Worm (Caenorhabditis elegans): ENCODE data around the gene noca-1.

noca-1 gene

DNA sequence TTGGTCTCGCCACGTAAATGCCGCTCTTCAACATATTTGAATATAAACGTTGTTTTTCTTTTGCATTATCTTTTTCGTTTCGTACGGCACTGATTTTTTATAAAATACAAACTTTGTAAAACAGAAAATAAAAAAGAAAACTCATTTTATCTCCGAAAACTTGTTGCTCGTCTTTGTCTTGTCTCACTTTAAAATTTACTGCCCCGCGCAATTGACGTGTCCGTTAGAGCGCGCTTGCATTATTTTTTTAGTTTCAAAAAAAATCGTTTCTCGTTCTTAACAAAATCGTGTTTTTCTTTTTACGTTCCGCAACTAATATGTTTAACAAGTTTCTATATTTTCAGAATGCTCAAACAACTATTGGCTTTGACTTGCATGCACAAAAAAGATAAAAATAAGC, at the start of gene noca-1:
Gene noca-1, plus strand, starts transcription at position 345 of the 400 bp plus-strand sequence.
- TF ChIP-seq mdl-1 (tag; optimal IDR thresholded peaks at IDR 0.05) (no peak), nhr-21 (tag; optimal IDR thresholded peaks at IDR 0.05) (no peak), peb-1 (tag; optimal IDR thresholded peaks at IDR 0.05) (no peak), nhr-23 (tag; optimal IDR thresholded peaks at IDR 0.05) (no peak), nhr-11 (tag; optimal IDR thresholded peaks at IDR 0.05) (no peak), elt-1 (tag; optimal IDR thresholded peaks at IDR 0.05) (no peak), ztf-4 (tag; optimal IDR thresholded peaks at IDR 0.05) (no peak), unc-55 (GFP tag; optimal IDR thresholded peaks at IDR 0.05) (no peak), lin-39 (tag; optimal IDR thresholded peaks at IDR 0.05) (no peak), F13H6.1 (tag; optimal IDR thresholded peaks at IDR 0.05) (no peak), R02D3.7 (tag; optimal IDR thresholded peaks at IDR 0.05) (no peak), gmeb-1 (tag; optimal IDR thresholded peaks at IDR 0.05) (no peak), unc-39 (tag; optimal IDR thresholded peaks at IDR 0.05) (no peak), Y55F3AM.14 (GFP tag; optimal IDR thresholded peaks at IDR 0.05) (no peak), zag-1 (tag; optimal IDR thresholded peaks at IDR 0.05) (no peak)

DNA sequence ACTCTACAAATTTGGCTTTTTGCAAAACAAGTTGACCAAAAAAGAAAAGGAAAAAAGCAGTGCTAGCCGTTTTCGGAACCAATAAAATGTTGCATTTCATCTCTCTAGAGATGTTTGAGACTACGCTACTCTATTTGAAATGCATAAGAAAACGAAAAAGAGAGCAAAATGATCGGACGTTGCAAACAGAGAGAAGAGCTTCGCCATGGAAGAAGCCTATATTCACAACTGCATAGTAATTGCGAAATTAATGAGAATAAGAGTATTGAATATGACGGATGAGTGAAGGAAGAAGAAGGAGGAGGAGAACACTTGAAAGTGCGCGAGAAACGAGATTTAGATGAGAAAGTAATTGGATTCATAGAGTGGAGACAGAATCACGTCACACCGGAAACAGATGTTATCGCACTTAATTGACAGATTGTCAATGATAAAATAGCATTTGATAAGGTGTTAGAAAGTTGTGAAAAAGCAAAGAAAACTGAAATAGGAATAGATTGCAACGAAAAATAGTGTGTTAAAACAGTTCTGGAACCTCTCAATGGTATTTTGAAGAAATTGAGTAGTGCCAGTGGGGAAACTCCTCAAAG, 46.8 kb upstream of the noca-1 start:
- TF ChIP-seq fos-1 (tag; optimal IDR thresholded peaks at IDR 0.05) (peak; percentile 3), unc-55 (GFP tag; optimal IDR thresholded peaks at IDR 0.05) (peak; percentile 67), gmeb-1 (tag; optimal IDR thresholded peaks at IDR 0.05) (no peak)

DNA sequence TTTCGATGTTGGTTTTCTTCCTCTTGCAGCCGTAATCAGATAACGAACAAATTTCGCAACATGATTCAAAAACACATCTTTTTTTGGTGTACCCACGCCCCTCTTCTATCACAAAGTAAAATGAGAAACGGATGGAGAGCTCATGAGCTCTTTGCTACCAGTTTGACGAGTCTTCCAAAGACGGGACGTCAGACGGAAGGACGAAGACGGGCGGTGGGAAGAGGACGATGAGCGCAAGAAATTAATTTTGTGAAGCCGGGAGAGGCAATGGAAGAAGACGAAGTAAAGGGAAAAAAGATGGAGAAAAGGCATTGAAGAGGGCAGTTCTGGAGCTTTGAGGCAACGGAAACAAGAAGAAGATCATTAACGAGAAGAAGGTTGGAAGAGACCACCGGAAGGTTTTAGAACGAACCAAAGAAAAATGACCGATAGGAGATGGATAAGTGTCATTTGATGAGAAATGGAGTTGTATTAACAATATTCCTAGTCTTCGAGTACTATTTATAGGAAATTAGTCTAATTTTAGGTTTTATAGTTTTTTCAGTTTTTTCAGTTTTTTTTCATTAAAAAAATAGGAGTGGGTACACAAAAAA, 41.0 kb upstream of the noca-1 start:
- TF ChIP-seq dmd-4 (tag; optimal IDR thresholded peaks at IDR 0.05) (no peak), nhr-12 (tag; optimal IDR thresholded peaks at IDR 0.05) (no peak), C34F6.9 (tag; optimal IDR thresholded peaks at IDR 0.05) (peak; percentile 14), lin-13 (GFP tag; optimal IDR thresholded peaks at IDR 0.05) (no peak), Y55F3AM.14 (GFP tag; optimal IDR thresholded peaks at IDR 0.05) (peak; percentile 30), zag-1 (tag; optimal IDR thresholded peaks at IDR 0.05) (peak; percentile 62), unc-55 (GFP tag; optimal IDR thresholded peaks at IDR 0.05) (peak; percentile 47)

DNA sequence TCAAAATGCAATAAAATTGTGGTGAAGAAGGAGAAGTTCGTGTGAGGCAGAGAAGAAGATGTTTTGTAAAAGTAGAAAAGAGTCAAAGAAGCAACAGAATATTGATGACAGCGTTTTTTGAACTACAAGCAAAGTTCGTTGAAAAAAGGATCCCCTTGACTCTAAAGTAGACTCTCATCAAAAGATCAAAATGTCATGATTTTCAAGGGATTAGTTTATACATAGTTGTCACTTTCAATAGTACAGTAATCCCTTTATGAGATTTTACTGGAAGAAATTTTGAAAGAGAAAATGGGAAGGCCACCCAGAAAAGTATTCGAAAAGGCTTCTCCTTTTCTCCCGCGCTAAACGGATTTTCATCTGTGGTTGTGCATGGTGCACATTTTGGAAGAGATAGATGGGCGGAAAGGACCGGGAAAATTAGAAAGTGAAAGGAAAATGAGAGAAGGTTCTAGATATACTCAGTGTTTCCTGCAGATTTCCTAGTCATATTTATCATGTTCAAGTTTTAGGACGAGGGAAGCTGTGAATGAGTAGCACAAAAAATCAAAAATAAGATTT, 39.7 kb upstream of the noca-1 start:
- no peak for TF ChIP-seq F13H6.1 (tag; optimal IDR thresholded peaks at IDR 0.05)
- TF ChIP-seq zag-1 (tag; optimal IDR thresholded peaks at IDR 0.05), result peak; percentile 45
- TF ChIP-seq gmeb-1 (tag; optimal IDR thresholded peaks at IDR 0.05), result no peak
- TF ChIP-seq mab-5 (tag; optimal IDR thresholded peaks at IDR 0.05), result peak; percentile 51
- TF ChIP-seq unc-62 (GFP tag; optimal IDR thresholded peaks at IDR 0.05), result no peak
- no peak for TF ChIP-seq fos-1 (tag; optimal IDR thresholded peaks at IDR 0.05)
- TF ChIP-seq mdl-1 (tag; optimal IDR thresholded peaks at IDR 0.05), result no peak
- peak; percentile 55 for TF ChIP-seq unc-55 (GFP tag; optimal IDR thresholded peaks at IDR 0.05)
- TF ChIP-seq crh-2 (tag; optimal IDR thresholded peaks at IDR 0.05), result no peak
- no peak for TF ChIP-seq alr-1 (tag; optimal IDR thresholded peaks at IDR 0.05)
- TF ChIP-seq C34F6.9 (tag; optimal IDR thresholded peaks at IDR 0.05), result peak; percentile 4

DNA sequence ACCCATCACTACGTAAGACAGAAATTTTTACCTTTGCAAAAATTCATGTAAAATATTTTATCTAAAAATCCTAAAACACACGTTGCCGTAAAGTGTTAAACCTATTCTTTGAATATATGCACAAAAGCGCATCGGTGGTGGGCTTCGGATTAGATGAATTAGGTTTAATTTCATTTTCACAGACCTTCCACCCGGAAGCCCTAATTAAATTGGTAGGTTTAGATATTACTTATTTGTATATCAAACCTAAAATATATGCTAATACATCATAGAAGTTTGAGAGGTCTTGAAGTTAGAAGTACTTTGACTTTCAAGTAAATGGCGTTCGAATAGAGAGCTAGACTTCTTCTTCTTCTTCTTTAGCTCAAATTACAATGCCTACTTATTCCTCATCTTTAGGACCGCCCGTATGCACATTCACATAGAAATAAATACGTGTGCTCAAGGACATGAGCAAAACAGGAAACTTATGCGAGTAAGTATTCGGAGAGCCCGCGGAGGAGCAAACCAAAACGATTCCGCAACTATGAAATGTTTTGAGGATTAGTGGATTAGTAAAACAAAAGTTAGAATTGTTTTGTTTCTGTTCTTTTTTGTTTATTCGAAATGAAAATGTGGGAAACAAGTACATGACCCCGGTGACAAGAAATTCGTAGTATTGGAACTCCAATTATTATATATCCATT, 38.0 kb upstream of the noca-1 start:
- TF ChIP-seq sem-4 (tag; optimal IDR thresholded peaks at IDR 0.05), result no peak
- TF ChIP-seq C34F6.9 (tag; optimal IDR thresholded peaks at IDR 0.05), result no peak
- TF ChIP-seq unc-55 (GFP tag; optimal IDR thresholded peaks at IDR 0.05), result peak; percentile 67
- TF ChIP-seq peb-1 (tag; optimal IDR thresholded peaks at IDR 0.05), result no peak

DNA sequence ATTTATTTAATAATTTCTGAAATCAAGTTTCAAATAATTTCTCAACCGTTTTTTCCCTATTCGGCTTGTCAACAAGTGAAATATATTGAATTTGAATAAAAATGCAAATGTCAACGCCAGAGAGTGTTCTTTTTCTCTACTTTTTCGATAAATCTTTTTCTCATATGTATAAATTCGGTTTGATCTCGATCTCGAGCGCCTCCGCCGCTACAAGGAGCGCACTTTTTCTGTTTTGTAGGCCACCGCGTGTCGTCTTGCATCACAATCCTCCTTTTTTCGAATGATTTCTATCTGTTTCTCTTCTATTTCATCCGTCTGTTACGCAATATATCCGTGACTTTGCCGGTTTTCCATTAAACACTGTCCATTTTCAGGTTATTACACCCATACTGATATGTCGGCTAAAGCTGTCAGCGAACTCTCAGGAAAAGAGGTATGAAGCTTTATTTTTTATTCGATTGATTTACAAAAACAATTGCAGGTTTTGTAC, 36.6 kb upstream of the noca-1 start, which contains the start of gene acly-2:
Gene acly-2, plus strand, starts transcription at position 375 of the 490 bp plus-strand sequence.
- TF ChIP-seq nhr-25 (tag; optimal IDR thresholded peaks at IDR 0.05) (no peak), alr-1 (tag; optimal IDR thresholded peaks at IDR 0.05) (no peak), lin-11 (tag; optimal IDR thresholded peaks at IDR 0.05) (no peak), mdl-1 (tag; optimal IDR thresholded peaks at IDR 0.05) (no peak), ztf-11 (tag; optimal IDR thresholded peaks at IDR 0.05) (no peak), aly-2 (tag; optimal IDR thresholded peaks at IDR 0.05) (no peak), ztf-4 (tag; optimal IDR thresholded peaks at IDR 0.05) (no peak), elt-3 (tag; optimal IDR thresholded peaks at IDR 0.05) (no peak)
